Worm (Caenorhabditis elegans) whole organism, midembryonic: ENCODE results near the gene Y64H9A.2.

Source experiments
- T22C8.4 ChIP-seq: fragments of 200-800 bp; sonication (Bioruptor generic); IDR thresholded peaks from 2 replicates; pipeline ENCODE4 v1.3.6; 2022; ENCODE audit warnings: missing genetic modification characterization, missing compliant biosample characterization
- flt-1 ChIP-seq: fragments of 200-800 bp; sonication (Bioruptor generic); IDR thresholded peaks from 2 replicates; pipeline ENCODE4 v1.3.6; 2022; ENCODE audit warnings: missing genetic modification characterization, missing compliant biosample characterization
- klf-2 ChIP-seq: fragments of 200-800 bp; sonication (Bioruptor generic); conservative IDR thresholded peaks from 2 replicates; pipeline ENCODE4 v1.3.6; 2022; ENCODE audit warnings: missing genetic modification reagents, missing genetic modification characterization, missing compliant biosample characterization
- tab-1 ChIP-seq: fragments of 200-800 bp; sonication (Bioruptor generic); IDR thresholded peaks from 2 replicates; pipeline ENCODE4 v1.3.6; 2022; ENCODE audit warnings: missing genetic modification characterization, missing compliant biosample characterization
- ztf-23 ChIP-seq: fragments of 200-800 bp; sonication (Bioruptor generic); IDR thresholded peaks from 2 replicates; pipeline ENCODE4 v1.3.6; 2022; ENCODE audit warnings: missing genetic modification reagents, missing genetic modification characterization, missing compliant biosample characterization
- ztf-29 ChIP-seq: fragments of 200-800 bp; sonication (Bioruptor generic); IDR thresholded peaks from 2 replicates; pipeline ENCODE4 v1.3.6; 2022; ENCODE audit warnings: missing genetic modification reagents, missing genetic modification characterization, missing compliant biosample characterization

DNA sequence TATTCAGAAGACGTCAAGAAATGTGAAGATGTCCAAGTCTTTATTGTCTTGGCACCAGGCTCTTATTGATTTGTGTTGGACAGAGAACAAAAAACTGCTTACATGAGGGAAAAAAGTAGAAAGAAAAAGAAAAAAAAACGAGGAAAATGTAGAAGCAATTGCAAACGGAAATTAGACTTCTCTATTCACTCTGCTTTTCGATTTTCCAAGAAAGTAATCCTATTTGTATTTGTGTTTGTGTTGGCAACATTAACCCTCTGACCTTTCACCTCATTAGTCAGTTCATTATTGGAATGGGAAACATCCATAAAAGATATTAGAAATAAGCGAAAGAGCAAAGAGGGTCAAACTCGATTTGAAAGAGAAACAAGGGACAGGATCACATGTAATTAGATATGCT lies 12.0 kb upstream of the Y64H9A.2 start:
- TF ChIP-seq klf-2 (no peak), flt-1 (no peak), ztf-29 (GFP tag; lab: Robert Waterston, UW) (no peak), ztf-23 (GFP tag; lab: Robert Waterston, UW) (no peak), tab-1 (GFP tag; lab: Robert Waterston, UW) (no peak), T22C8.4 (GFP tag; lab: Robert Waterston, UW) (no peak)
